Worm (Caenorhabditis elegans) whole organism, L2 larva: Measurements from ENCODE around the gene Y57A10B.7.

ENCODE experiments used
- aly-2 ChIP-seq: fragments of 150-350 bp; optimal IDR thresholded peaks from 2 replicates; lab custom pipeline; 2014; ENCODE audit warnings: missing biosample characterization, missing genetic modification characterization
- ama-1 ChIP-seq: fragments of 150-350 bp; optimal IDR thresholded peaks from 2 replicates; lab custom pipeline; 2018; ENCODE audit warnings: inconsistent platforms
- egl-27 ChIP-seq: sonication (generic microtip); optimal IDR thresholded peaks from 3 replicates; lab custom pipeline; 2017; ENCODE audit warnings: missing biosample characterization, missing genetic modification reagents, missing genetic modification characterization
- fos-1 ChIP-seq: fragments of 150-350 bp; optimal IDR thresholded peaks from 2 replicates; lab custom pipeline; 2014; ENCODE audit warnings: missing biosample characterization, missing genetic modification characterization
- lin-13 ChIP-seq: fragments of 150-350 bp; optimal IDR thresholded peaks from 2 replicates; lab custom pipeline; 2014; ENCODE audit warnings: missing biosample characterization, missing genetic modification reagents, missing genetic modification characterization
- mdl-1 ChIP-seq, 2 experiments: fragments of 150-350 bp in 1 of 2; sonication (generic microtip) in 1 of 2; optimal IDR thresholded peaks; 2 replicates each; lab custom pipeline; 2017; ENCODE audit warnings: missing biosample characterization in 2 of 2, missing genetic modification characterization in 2 of 2
- nhr-10 ChIP-seq: sonication (generic microtip); optimal IDR thresholded peaks from 2 replicates; lab custom pipeline; 2017; ENCODE audit warnings: missing biosample characterization, missing genetic modification characterization
- snpc-4 ChIP-seq: fragments of 150-350 bp; optimal IDR thresholded peaks from 2 replicates; lab custom pipeline; 2014; ENCODE audit warnings: missing biosample characterization, missing genetic modification characterization
- unc-62 ChIP-seq: fragments of 150-350 bp; optimal IDR thresholded peaks from 2 replicates; lab custom pipeline; 2014; ENCODE audit warnings: missing biosample characterization, missing genetic modification reagents, missing genetic modification characterization
- zag-1 ChIP-seq: fragments of 150-350 bp; optimal IDR thresholded peaks from 2 replicates; lab custom pipeline; 2014; ENCODE audit warnings: missing biosample characterization, missing genetic modification characterization
- ztf-1 ChIP-seq: fragments of 200-800 bp; sonication (Bioruptor generic); conservative IDR thresholded peaks from 2 replicates; pipeline ENCODE4 v1.3.6; 2022; ENCODE audit warnings: missing genetic modification characterization, missing compliant biosample characterization

ce11 chrII:12379430-12379829, 14.2 kb downstream of the Y57A10B.7 start, which contains the start of gene marc-5:
- no peak for TF ChIP-seq unc-62
- no peak for TF ChIP-seq lin-13 (GFP tag; lab: Kevin White, UChicago)
- TF ChIP-seq egl-27 (tag; lab: Kevin White, UChicago) = no peak
- TF ChIP-seq ama-1 = no peak
- TF ChIP-seq snpc-4 (tag; lab: Kevin White, UChicago) = no peak
- TF ChIP-seq aly-2 = no peak
- no peak for TF ChIP-seq nhr-10 (tag; lab: Kevin White, UChicago)
- TF ChIP-seq zag-1 (tag; lab: Kevin White, UChicago) = no peak
- no peak for TF ChIP-seq ztf-1
- TF ChIP-seq mdl-1 (tag; optimal IDR thresholded peaks at IDR 0.05; lab: Kevin White, UChicago) = no peak
- TF ChIP-seq fos-1 (tag; lab: Kevin White, UChicago) = no peak
